Fruit fly (Drosophila melanogaster): ENCODE data around the gene CG7488.
A peak's percentile ranks its signal among the peaks of the same experiment; 100 is the strongest.

The CG7488 gene

DNA sequence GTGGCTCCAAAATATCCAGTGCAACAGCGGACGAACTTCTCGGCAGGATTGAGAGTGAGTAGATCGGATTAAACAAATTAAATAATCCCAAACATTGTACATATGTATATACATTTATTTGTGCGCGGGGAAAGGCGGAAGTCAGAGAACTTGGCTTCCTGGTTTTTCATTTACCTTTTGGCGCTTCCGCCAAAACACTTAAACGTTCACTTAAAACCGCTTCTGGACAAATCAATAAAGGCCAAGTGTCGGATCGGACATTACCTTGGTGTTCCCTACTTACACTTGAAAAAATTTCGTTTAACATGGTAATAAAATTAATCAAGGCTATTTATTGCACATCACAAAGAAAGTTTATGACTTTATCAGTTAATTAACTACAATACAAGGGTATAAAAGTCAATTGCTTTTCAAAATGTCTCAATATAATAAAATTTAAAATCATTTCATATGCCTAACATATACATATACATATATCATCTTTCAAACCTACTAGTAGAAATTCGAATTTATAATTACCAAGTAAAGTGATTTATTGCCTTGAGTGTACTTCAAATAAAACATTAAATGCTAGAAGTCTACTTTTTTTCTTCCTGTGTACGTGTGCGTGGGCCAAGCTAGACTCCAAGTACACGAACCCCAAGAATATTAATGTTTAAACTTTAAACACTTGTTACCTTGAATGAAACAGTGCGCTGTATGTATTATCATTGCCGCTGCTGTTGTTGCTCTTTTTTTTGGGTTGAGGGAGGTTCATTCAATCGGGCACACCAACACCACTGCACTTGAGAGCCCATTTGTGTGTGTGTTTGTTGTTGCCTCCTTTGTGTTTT lies 13.9 kb upstream of the CG7488 start (continued):
- TF ChIP-seq spab (GFP tag; optimal IDR thresholded peaks at IDR 0.05) (peak; percentile 78), CG11762 (GFP tag; optimal IDR thresholded peaks at IDR 0.05; ENCODE audit: insufficient read depth) (peak; percentile 76), CG10669 (GFP tag; optimal IDR thresholded peaks at IDR 0.05) (peak; percentile 77), CG11294 (GFP tag; IDR thresholded peaks at IDR 0.05) (0 out of 2 replicates have a peak, but pooled peaks have one; percentile 67), topi (GFP tag; optimal IDR thresholded peaks at IDR 0.05) (peak; percentile 73), svp (GFP tag) (peak; percentile 89), salr (GFP tag; optimal IDR thresholded peaks at IDR 0.05) (peak; percentile 18 to 67), Gug (GFP tag; IDR thresholded peaks at IDR 0.05) (peak; percentile 64; the same call in 1 of the 2 replicates), pdm3 (GFP tag; optimal IDR thresholded peaks at IDR 0.05) (peak; percentile 67), CG4318 (GFP tag; optimal IDR thresholded peaks at IDR 0.05) (peak; percentile 72), lz (GFP tag; optimal IDR thresholded peaks at IDR 0.05) (peak; percentile 80), CG11902 (GFP tag; optimal IDR thresholded peaks at IDR 0.05) (peak; percentile 71), Lpt (GFP tag; optimal IDR thresholded peaks at IDR 0.05) (peak; percentile 40), CG9139 (GFP tag; optimal IDR thresholded peaks at IDR 0.05) (peak; percentile 21), CG32006 (GFP tag; optimal IDR thresholded peaks at IDR 0.05) (peak; percentile 80), Ets96B (tag; optimal IDR thresholded peaks at IDR 0.05) (peak; percentile 76), CG6854 (GFP tag; optimal IDR thresholded peaks at IDR 0.05) (no peak), dsx (GFP tag; optimal IDR thresholded peaks at IDR 0.05; ENCODE audit: poor library complexity, severe bottlenecking) (peak; percentile 40), Hr38 (GFP tag; optimal IDR thresholded peaks at IDR 0.05) (no peak), CG1621 (tag; optimal IDR thresholded peaks at IDR 0.05) (peak; percentile 57), Blimp-1 (GFP tag; optimal IDR thresholded peaks at IDR 0.05) (peak; percentile 8), CG16779 (tag; optimal IDR thresholded peaks at IDR 0.05) (peak; percentile 45), fd85E (GFP tag; optimal IDR thresholded peaks at IDR 0.05) (no peak), CG8632 (GFP tag; optimal IDR thresholded peaks at IDR 0.05) (peak; percentile 79), Sox15 (GFP tag; optimal IDR thresholded peaks at IDR 0.05) (peak; percentile 56), Hr4 (GFP tag; optimal IDR thresholded peaks at IDR 0.05) (peak; percentile 68)

DNA sequence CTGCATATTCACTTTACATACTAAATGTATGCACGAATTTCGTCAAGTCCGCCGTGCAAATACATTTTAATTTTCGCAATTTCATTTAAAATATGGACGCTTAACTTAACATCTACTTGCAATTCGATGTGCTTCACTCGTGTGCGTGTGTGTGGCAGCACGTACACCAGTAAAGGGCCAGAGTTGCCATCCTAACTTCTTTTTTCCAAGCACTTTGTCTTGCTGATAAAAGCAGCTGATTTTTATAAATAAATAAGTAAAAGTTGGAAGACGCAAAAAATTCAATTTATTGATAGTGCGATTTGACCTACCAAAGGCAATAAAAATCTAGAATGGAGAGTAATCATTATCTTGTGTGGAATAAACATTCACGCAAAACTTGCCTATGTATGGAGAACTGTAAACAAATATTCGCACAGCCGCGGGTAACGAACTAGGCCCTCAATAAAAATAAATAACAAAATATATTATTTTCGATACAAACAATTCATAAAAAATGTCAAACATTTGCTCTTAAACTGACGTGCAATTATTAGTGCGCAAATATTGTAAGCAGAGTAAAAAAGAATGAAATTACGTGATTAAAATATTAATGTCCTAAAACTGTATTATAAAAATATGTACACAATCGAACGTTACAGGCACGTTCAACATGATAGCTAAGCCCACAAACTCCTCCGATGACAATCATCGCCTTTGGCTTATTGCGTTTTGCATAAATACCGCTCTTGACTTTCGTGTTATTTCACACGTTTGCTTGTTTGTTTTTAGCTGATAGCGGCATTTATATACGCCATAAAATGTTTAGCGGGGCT lies 13.0 kb upstream of the CG7488 start:
- TF ChIP-seq CG6792 (GFP tag; optimal IDR thresholded peaks at IDR 0.05), result peak; percentile 53
- TF ChIP-seq CG6808 (GFP tag; optimal IDR thresholded peaks at IDR 0.05), result peak; percentile 62
- peak; percentile 49 for TF ChIP-seq CG10631 (GFP tag; optimal IDR thresholded peaks at IDR 0.05)
- peak; percentile 29 for TF ChIP-seq CG1621 (tag; optimal IDR thresholded peaks at IDR 0.05)
- TF ChIP-seq CG6276 (GFP tag; optimal IDR thresholded peaks at IDR 0.05), result peak; percentile 70
- peak; percentile 60 for TF ChIP-seq esn (GFP tag; optimal IDR thresholded peaks at IDR 0.05)
- peak; percentile 75 for TF ChIP-seq pdm3 (GFP tag; optimal IDR thresholded peaks at IDR 0.05)
- TF ChIP-seq CG11762 (GFP tag; optimal IDR thresholded peaks at IDR 0.05; ENCODE audit: insufficient read depth), result peak; percentile 44
- TF ChIP-seq CG8319 (GFP tag; optimal IDR thresholded peaks at IDR 0.05), result no peak
- TF ChIP-seq CG8119 (GFP tag; IDR thresholded peaks at IDR 0.05), result peak; percentile 71
- peak; percentile 54 for TF ChIP-seq CG34406 (GFP tag; optimal IDR thresholded peaks at IDR 0.05)
- peak; percentile 50 for TF ChIP-seq CG15336 (GFP tag; IDR thresholded peaks at IDR 0.05)
- TF ChIP-seq vri (GFP tag; optimal IDR thresholded peaks at IDR 0.05), result peak; percentile 44
- TF ChIP-seq CG32006 (GFP tag; optimal IDR thresholded peaks at IDR 0.05), result peak; percentile 79
- TF ChIP-seq CG10669 (GFP tag; optimal IDR thresholded peaks at IDR 0.05), result peak; percentile 76
- TF ChIP-seq CG11294 (GFP tag; IDR thresholded peaks at IDR 0.05), result 0 out of 2 replicates have a peak, but pooled peaks have one; percentile 17
- TF ChIP-seq Sox15 (GFP tag; optimal IDR thresholded peaks at IDR 0.05), result peak; percentile 40
- TF ChIP-seq fd85E (GFP tag; optimal IDR thresholded peaks at IDR 0.05), result peak; percentile 21
- TF ChIP-seq CG4318 (GFP tag; optimal IDR thresholded peaks at IDR 0.05), result peak; percentile 68
- peak; percentile 65 for TF ChIP-seq Hr4 (GFP tag; optimal IDR thresholded peaks at IDR 0.05)
- peak; percentile 49 for TF ChIP-seq CG31627 (GFP tag; optimal IDR thresholded peaks at IDR 0.05)
- peak; percentile 55 for TF ChIP-seq Lpt (GFP tag; optimal IDR thresholded peaks at IDR 0.05)
- TF ChIP-seq CG3919 (GFP tag; optimal IDR thresholded peaks at IDR 0.05), result no peak
- TF ChIP-seq CG3032 (tag; optimal IDR thresholded peaks at IDR 0.05), result peak; percentile 68
- TF ChIP-seq Sox14 (GFP tag; optimal IDR thresholded peaks at IDR 0.05), result peak; percentile 30
- TF ChIP-seq spab (GFP tag; optimal IDR thresholded peaks at IDR 0.05), result no peak
- no peak for TF ChIP-seq Hr38 (GFP tag; optimal IDR thresholded peaks at IDR 0.05)
- TF ChIP-seq Blimp-1 (GFP tag; optimal IDR thresholded peaks at IDR 0.05), result no peak
- peak; percentile 25 to 64 for TF ChIP-seq salr (GFP tag; optimal IDR thresholded peaks at IDR 0.05)
- TF ChIP-seq fd59A (GFP tag; optimal IDR thresholded peaks at IDR 0.05), result peak; percentile 58
- peak; percentile 44 for TF ChIP-seq lz (GFP tag; optimal IDR thresholded peaks at IDR 0.05)
- peak; percentile 42 for TF ChIP-seq Eip75B (GFP tag; optimal IDR thresholded peaks at IDR 0.05)
- no peak for TF ChIP-seq Ets21C (GFP tag; optimal IDR thresholded peaks at IDR 0.05)
- peak; percentile 51 for TF ChIP-seq svp (GFP tag)

Measured in whole organism, prepupa.